Fruit fly (Drosophila melanogaster): Measurements from ENCODE around the gene Aps.

The Aps gene

DNA sequence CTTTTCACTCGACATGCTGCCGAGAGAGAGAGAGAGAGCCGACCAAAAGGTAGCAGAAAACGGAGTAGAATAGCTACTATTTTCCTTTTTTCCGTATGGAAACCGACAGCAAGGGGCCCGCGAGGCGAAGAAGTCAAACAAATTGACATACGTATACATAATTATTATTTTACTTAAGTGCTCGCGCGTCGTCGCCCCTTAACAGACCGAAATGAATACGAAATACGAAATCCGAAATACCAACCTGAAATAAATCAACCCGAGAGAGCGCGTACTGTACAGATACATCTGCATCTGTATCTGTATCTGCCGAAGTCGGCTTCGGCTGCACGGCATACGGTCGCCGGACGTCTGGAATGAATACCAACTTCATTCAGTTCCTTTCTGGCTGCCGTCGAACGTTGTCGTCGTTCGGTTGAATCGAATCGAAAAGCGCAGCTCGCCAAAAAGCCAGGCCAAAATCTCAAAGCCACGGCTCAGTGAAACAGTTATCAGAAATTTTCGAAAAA is 41.4 kb downstream of the Aps start:
- peak; percentile 93 for TF ChIP-seq fkh (GFP tag; optimal IDR thresholded peaks at IDR 0.05)
- no peak for TF ChIP-seq CG7368 (GFP tag; optimal IDR thresholded peaks at IDR 0.05)
- TF ChIP-seq Blimp-1 (GFP tag; optimal IDR thresholded peaks at IDR 0.05), result peak; percentile 28
- peak; percentile 85 for TF ChIP-seq Eip93F (GFP tag; optimal IDR thresholded peaks at IDR 0.05)
- TF ChIP-seq net (GFP tag; optimal IDR thresholded peaks at IDR 0.05), result no peak
- no peak for TF ChIP-seq spab (GFP tag; optimal IDR thresholded peaks at IDR 0.05)
- TF ChIP-seq Sox15 (GFP tag; optimal IDR thresholded peaks at IDR 0.05), result no peak
- TF ChIP-seq ss (GFP tag; optimal IDR thresholded peaks at IDR 0.05), result peak; percentile 62 to 69
- no peak for TF ChIP-seq CG31627 (GFP tag; optimal IDR thresholded peaks at IDR 0.05)
- TF ChIP-seq CG11762 (GFP tag; optimal IDR thresholded peaks at IDR 0.05; ENCODE audit: insufficient read depth), result peak; percentile 21
- TF ChIP-seq CG6854 (GFP tag; optimal IDR thresholded peaks at IDR 0.05), result peak; percentile 25
- TF ChIP-seq achi (GFP tag; optimal IDR thresholded peaks at IDR 0.05), result peak; percentile 25
- peak; percentile 32; the same call in 1 of the 3 replicates for TF ChIP-seq CG8119 (GFP tag; IDR thresholded peaks at IDR 0.05)
- no peak for TF ChIP-seq CG32006 (GFP tag; optimal IDR thresholded peaks at IDR 0.05)
- no peak for TF ChIP-seq CG4318 (GFP tag; optimal IDR thresholded peaks at IDR 0.05)
- TF ChIP-seq Sox102F (GFP tag; optimal IDR thresholded peaks at IDR 0.05), result peak; percentile 61
- TF ChIP-seq CG6808 (GFP tag; optimal IDR thresholded peaks at IDR 0.05), result peak; percentile 39
- no peak for TF ChIP-seq pdm3 (GFP tag; optimal IDR thresholded peaks at IDR 0.05)
- peak; percentile 17; the same call in 1 of the 2 replicates for TF ChIP-seq Gug (GFP tag; IDR thresholded peaks at IDR 0.05)
- peak; percentile 66 for TF ChIP-seq CG15336 (GFP tag; IDR thresholded peaks at IDR 0.05)
- TF ChIP-seq salr (GFP tag; optimal IDR thresholded peaks at IDR 0.05), result peak in 1 of 2 experiments; percentile 31
- no peak for TF ChIP-seq CG8632 (GFP tag; optimal IDR thresholded peaks at IDR 0.05)
- peak; percentile 31 for TF ChIP-seq CG16779 (tag; optimal IDR thresholded peaks at IDR 0.05)
- TF ChIP-seq Eip78C (GFP tag), result no peak
- TF ChIP-seq CG10631 (GFP tag; optimal IDR thresholded peaks at IDR 0.05), result no peak
- peak; percentile 37 for TF ChIP-seq vri (GFP tag; optimal IDR thresholded peaks at IDR 0.05)
- TF ChIP-seq cyc (GFP tag; optimal IDR thresholded peaks at IDR 0.05), result no peak
- TF ChIP-seq Ets96B (tag; optimal IDR thresholded peaks at IDR 0.05), result peak; percentile 2
- TF ChIP-seq eg (GFP tag; IDR thresholded peaks at IDR 0.05), result peak; percentile 64
- peak; percentile 61 for TF ChIP-seq CG9139 (GFP tag; optimal IDR thresholded peaks at IDR 0.05)
- no peak for TF ChIP-seq CG11902 (GFP tag; optimal IDR thresholded peaks at IDR 0.05)
- peak; percentile 38 for TF ChIP-seq Eip75B (GFP tag; optimal IDR thresholded peaks at IDR 0.05)
- TF ChIP-seq CG3032 (tag; optimal IDR thresholded peaks at IDR 0.05), result peak; percentile 24
- peak; percentile 40 for TF ChIP-seq CG3919 (GFP tag; optimal IDR thresholded peaks at IDR 0.05)
- peak; percentile 66 for TF ChIP-seq Met (GFP tag; optimal IDR thresholded peaks at IDR 0.05)
- peak; percentile 61 for TF ChIP-seq dsx (GFP tag; optimal IDR thresholded peaks at IDR 0.05; ENCODE audit: poor library complexity, severe bottlenecking)
- peak; percentile 14 for TF ChIP-seq Smox (GFP tag; optimal IDR thresholded peaks at IDR 0.05)
- TF ChIP-seq topi (GFP tag; optimal IDR thresholded peaks at IDR 0.05), result peak; percentile 21
- no peak for TF ChIP-seq CG6792 (GFP tag; optimal IDR thresholded peaks at IDR 0.05)
- peak; percentile 18 for TF ChIP-seq Lpt (GFP tag; optimal IDR thresholded peaks at IDR 0.05)
- TF ChIP-seq dac (GFP tag; optimal IDR thresholded peaks at IDR 0.05), result no peak
- no peak for TF ChIP-seq fd59A (GFP tag; optimal IDR thresholded peaks at IDR 0.05)
- peak; percentile 59 for TF ChIP-seq CG1621 (tag; optimal IDR thresholded peaks at IDR 0.05)
- no peak for TF ChIP-seq Hr4 (GFP tag; optimal IDR thresholded peaks at IDR 0.05)
- peak; percentile 18 for TF ChIP-seq CG6276 (GFP tag; optimal IDR thresholded peaks at IDR 0.05)
- no peak for TF ChIP-seq Hr38 (GFP tag; optimal IDR thresholded peaks at IDR 0.05)
- no peak for TF ChIP-seq Hr39 (GFP tag; optimal IDR thresholded peaks at IDR 0.05)
- no peak for TF ChIP-seq CG8319 (GFP tag; optimal IDR thresholded peaks at IDR 0.05)
- TF ChIP-seq CG11294 (GFP tag; IDR thresholded peaks at IDR 0.05), result no peak; the same call in 1 of the 2 replicates
- TF ChIP-seq svp (GFP tag), result no peak
- peak; percentile 74 for TF ChIP-seq Sox14 (GFP tag; optimal IDR thresholded peaks at IDR 0.05)
- peak; percentile 74 for TF ChIP-seq CG6163 (GFP tag; IDR thresholded peaks at IDR 0.05)

Measured in whole organism, prepupa.